Worm (Caenorhabditis elegans) whole organism, early embryonic: Measurements from ENCODE around the gene hlh-13.

Source experiments
- B0310.2 ChIP-seq: sonication (generic microtip); optimal IDR thresholded peaks from 2 replicates; lab custom pipeline; 2016; ENCODE audit warnings: mild to moderate bottlenecking, missing genetic modification characterization, missing compliant biosample characterization
- F13C5.2 ChIP-seq: sonication (generic microtip); optimal IDR thresholded peaks from 2 replicates; lab custom pipeline; 2017; ENCODE audit warnings: mild to moderate bottlenecking, missing genetic modification characterization, inconsistent platforms, missing compliant biosample characterization
- aly-1 ChIP-seq: sonication (generic microtip); optimal IDR thresholded peaks from 2 replicates; lab custom pipeline; 2016; ENCODE audit warnings: missing genetic modification characterization, missing compliant biosample characterization
- ama-1 ChIP-seq: fragments of 150-350 bp; optimal IDR thresholded peaks from 2 replicates; lab custom pipeline; 2014
- ceh-13 ChIP-seq: fragments of 200-800 bp; sonication (Bioruptor generic); optimal IDR thresholded peaks from 2 replicates; lab custom pipeline; 2018; ENCODE audit warnings: mild to moderate bottlenecking, missing genetic modification characterization, missing compliant biosample characterization
- ceh-36 ChIP-seq: sonication (generic microtip); optimal IDR thresholded peaks from 2 replicates; lab custom pipeline; 2016; ENCODE audit warnings: missing genetic modification characterization, inconsistent platforms, missing compliant biosample characterization
- ets-7 ChIP-seq: sonication (generic microtip); optimal IDR thresholded peaks from 2 replicates; lab custom pipeline; 2016; ENCODE audit warnings: missing genotype, missing genetic modification characterization, missing compliant biosample characterization
- flt-1 ChIP-seq: fragments of 200-800 bp; sonication (Bioruptor generic); IDR thresholded peaks from 2 replicates; pipeline ENCODE4 v1.3.6; 2022; ENCODE audit warnings: missing genetic modification characterization, missing compliant biosample characterization
- hmbx-1 ChIP-seq: sonication (generic microtip); optimal IDR thresholded peaks from 2 replicates; lab custom pipeline; 2016; ENCODE audit warnings: mild to moderate bottlenecking, missing genetic modification characterization, missing compliant biosample characterization
- hmg-4 ChIP-seq: fragments of 200-800 bp; sonication (Bioruptor generic); optimal IDR thresholded peaks from 2 replicates; lab custom pipeline; 2018; ENCODE audit warnings: mild to moderate bottlenecking, missing genetic modification characterization, missing compliant biosample characterization
- hnd-1 ChIP-seq: sonication (generic microtip); optimal IDR thresholded peaks from 2 replicates; lab custom pipeline; 2016; ENCODE audit warnings: missing genetic modification characterization, missing compliant biosample characterization
- pes-1 ChIP-seq: fragments of 200-800 bp; sonication (Bioruptor generic); IDR thresholded peaks from 2 replicates; pipeline ENCODE4 v1.3.6; 2022; ENCODE audit warnings: missing genetic modification reagents, missing genetic modification characterization, missing compliant biosample characterization
- scrt-1 ChIP-seq: fragments of 200-800 bp; sonication (Bioruptor generic); IDR thresholded peaks from 2 replicates; pipeline ENCODE4 v1.3.6; 2022; ENCODE audit warnings: missing genetic modification characterization, missing compliant biosample characterization
- sea-1 ChIP-seq: fragments of 200-800 bp; sonication (Bioruptor generic); conservative IDR thresholded peaks from 2 replicates; pipeline ENCODE4 v1.3.6; 2022; ENCODE audit warnings: missing genetic modification characterization, missing compliant biosample characterization
- tbx-11 ChIP-seq: fragments of 200-800 bp; sonication (Bioruptor generic); IDR thresholded peaks from 2 replicates; pipeline ENCODE4 v1.3.6; 2022; ENCODE audit warnings: missing genetic modification characterization, missing compliant biosample characterization
- tbx-37 ChIP-seq: fragments of 200-800 bp; sonication (Bioruptor generic); conservative IDR thresholded peaks from 2 replicates; pipeline ENCODE4 v1.3.6; 2022; ENCODE audit warnings: missing genetic modification reagents, missing genetic modification characterization, missing compliant biosample characterization
- tra-4 ChIP-seq: sonication (generic microtip); optimal IDR thresholded peaks from 2 replicates; lab custom pipeline; 2017; ENCODE audit warnings: missing genetic modification characterization, missing compliant biosample characterization

The hlh-13 gene

ce11 chrX:4244489-4245123 lies 4.4 kb upstream of the hlh-13 start:
- TF ChIP-seq scrt-1 (GFP tag; lab: Robert Waterston, UW) (no peak), hmg-4 (GFP tag; lab: Kevin White, UChicago) (no peak), aly-1 (tag; lab: Kevin White, UChicago) (no peak), pes-1 (no peak), hmbx-1 (no peak), F13C5.2 (no peak), hnd-1 (tag; lab: Kevin White, UChicago) (no peak)

- TF ChIP-seq ceh-13 (no peak), ceh-36 (tag; lab: Kevin White, UChicago) (no peak), ama-1 (lab: Kevin White, UChicago) (no peak), ets-7 (no peak), tra-4 (tag; lab: Kevin White, UChicago) (no peak), sea-1 (no peak), hmbx-1 (no peak), hmg-4 (GFP tag; lab: Kevin White, UChicago) (no peak), tbx-11 (GFP tag; lab: Robert Waterston, UW) (no peak), scrt-1 (GFP tag; lab: Robert Waterston, UW) (no peak), hnd-1 (tag; lab: Kevin White, UChicago) (no peak), B0310.2 (no peak), F13C5.2 (no peak), aly-1 (tag; lab: Kevin White, UChicago) (no peak), flt-1 (GFP tag; lab: Robert Waterston, UW) (no peak)
Observed at ce11 chrX:4245124-4245523, 3.9 kb upstream of the hlh-13 start.

- TF ChIP-seq tbx-11 (GFP tag; lab: Robert Waterston, UW), result no peak
- no peak for TF ChIP-seq aly-1 (tag; lab: Kevin White, UChicago)
- TF ChIP-seq tbx-37 (GFP tag; lab: Robert Waterston, UW), result no peak
- TF ChIP-seq pes-1, result no peak
- TF ChIP-seq F13C5.2, result no peak
- TF ChIP-seq hmg-4 (GFP tag; lab: Kevin White, UChicago), result no peak
- TF ChIP-seq ama-1 (lab: Kevin White, UChicago), result no peak
Observed at ce11 chrX:4246237-4246697, 2.8 kb upstream of the hlh-13 start.

- no peak for TF ChIP-seq hmg-4 (GFP tag; lab: Kevin White, UChicago)
- no peak for TF ChIP-seq tra-4 (tag; lab: Kevin White, UChicago)
- TF ChIP-seq hmbx-1, result no peak
- TF ChIP-seq tbx-11 (GFP tag; lab: Robert Waterston, UW), result no peak
- no peak for TF ChIP-seq B0310.2
- TF ChIP-seq aly-1 (tag; lab: Kevin White, UChicago), result no peak
Observed at ce11 chrX:4246867-4247591, 2.0 kb upstream of the hlh-13 start, which contains the start of gene F48D6.4. Gene F48D6.4 (minus strand): TSS chrX:4247212.

DNA sequence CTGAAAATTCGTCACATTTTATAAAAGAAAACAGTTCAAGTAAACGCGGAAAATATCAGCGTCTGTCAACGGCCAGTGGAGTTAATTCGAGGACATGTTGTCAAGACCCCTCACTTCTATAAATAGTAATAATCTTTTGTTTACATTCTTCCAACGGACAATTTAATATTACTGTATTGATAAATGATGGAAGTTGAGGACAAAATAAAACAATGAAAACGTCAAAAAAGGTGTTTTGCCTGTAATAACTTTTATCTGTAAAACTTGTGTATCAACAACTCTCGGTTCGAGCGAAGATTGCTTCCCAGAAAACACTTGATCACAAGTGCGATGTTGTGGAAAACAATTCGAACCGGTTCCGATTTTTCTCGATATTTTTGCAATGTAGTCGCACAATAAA lies 632 bp upstream of the hlh-13 start:
- TF ChIP-seq hnd-1 (tag; lab: Kevin White, UChicago) (no peak), ama-1 (lab: Kevin White, UChicago) (no peak), tra-4 (tag; lab: Kevin White, UChicago) (no peak), B0310.2 (no peak), aly-1 (tag; lab: Kevin White, UChicago) (no peak), ets-7 (no peak), tbx-37 (GFP tag; lab: Robert Waterston, UW) (no peak), pes-1 (no peak), F13C5.2 (no peak), scrt-1 (GFP tag; lab: Robert Waterston, UW) (no peak), ceh-36 (tag; lab: Kevin White, UChicago) (no peak), flt-1 (GFP tag; lab: Robert Waterston, UW) (no peak), hmg-4 (GFP tag; lab: Kevin White, UChicago) (no peak), ceh-13 (no peak), sea-1 (no peak), tbx-11 (GFP tag; lab: Robert Waterston, UW) (no peak), hmbx-1 (no peak)

DNA sequence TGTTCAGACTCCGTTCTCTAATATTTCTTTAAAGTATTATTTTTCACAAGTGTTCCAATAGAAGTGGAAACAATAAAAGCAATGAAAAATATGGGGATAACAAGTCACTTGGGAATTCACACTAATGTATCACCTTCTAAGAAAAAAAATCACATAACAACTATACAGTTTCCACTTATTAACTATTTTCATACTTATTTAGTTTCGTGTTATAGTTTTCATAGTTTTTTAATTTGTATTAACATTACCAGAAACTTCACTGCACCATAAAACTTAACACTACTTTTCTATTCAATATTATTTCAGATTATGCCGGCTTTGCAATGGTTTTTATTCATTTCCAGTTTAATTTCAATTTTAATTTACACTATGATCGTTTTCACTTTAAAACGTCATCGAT lies 3.0 kb downstream of the hlh-13 start, which contains the start of gene srv-5:
TSS of gene srv-5 (plus strand) at position 301 of the 400 bp plus-strand sequence.
- TF ChIP-seq tbx-11 (GFP tag; lab: Robert Waterston, UW) (no peak), B0310.2 (no peak), flt-1 (GFP tag; lab: Robert Waterston, UW) (no peak), scrt-1 (GFP tag; lab: Robert Waterston, UW) (no peak), tbx-37 (GFP tag; lab: Robert Waterston, UW) (no peak)

ce11 chrX:4254782-4255181 lies 5.7 kb downstream of the hlh-13 start, which contains the start of gene taf-11.1:
Gene taf-11.1 (plus strand): TSS chrX:4255170.
- TF ChIP-seq hmg-4 (GFP tag; lab: Kevin White, UChicago), result no peak
- no peak for TF ChIP-seq tbx-37 (GFP tag; lab: Robert Waterston, UW)
- TF ChIP-seq tra-4 (tag; lab: Kevin White, UChicago), result no peak
- no peak for TF ChIP-seq pes-1
- no peak for TF ChIP-seq ama-1 (lab: Kevin White, UChicago)
- no peak for TF ChIP-seq flt-1 (GFP tag; lab: Robert Waterston, UW)
- no peak for TF ChIP-seq B0310.2
- no peak for TF ChIP-seq F13C5.2
- TF ChIP-seq sea-1, result no peak
- no peak for TF ChIP-seq scrt-1 (GFP tag; lab: Robert Waterston, UW)

ce11 chrX:4255366-4255765 lies 6.3 kb downstream of the hlh-13 start:
- no peak for TF ChIP-seq flt-1 (GFP tag; lab: Robert Waterston, UW)
- TF ChIP-seq F13C5.2, result no peak
- no peak for TF ChIP-seq scrt-1 (GFP tag; lab: Robert Waterston, UW)
- TF ChIP-seq pes-1, result no peak
- TF ChIP-seq ceh-36 (tag; lab: Kevin White, UChicago), result no peak
